Worm (Caenorhabditis elegans) whole organism, early embryonic: ENCODE results near the gene R09D1.12.

ENCODE experiments used
- B0310.2 ChIP-seq: sonication (generic microtip); optimal IDR thresholded peaks from 2 replicates; lab custom pipeline; 2016; ENCODE audit warnings: mild to moderate bottlenecking, missing genetic modification characterization, missing compliant biosample characterization
- F13C5.2 ChIP-seq: sonication (generic microtip); optimal IDR thresholded peaks from 2 replicates; lab custom pipeline; 2017; ENCODE audit warnings: mild to moderate bottlenecking, missing genetic modification characterization, inconsistent platforms, missing compliant biosample characterization
- ama-1 ChIP-seq: fragments of 150-350 bp; optimal IDR thresholded peaks from 2 replicates; lab custom pipeline; 2014
- ceh-36 ChIP-seq: sonication (generic microtip); optimal IDR thresholded peaks from 2 replicates; lab custom pipeline; 2016; ENCODE audit warnings: missing genetic modification characterization, inconsistent platforms, missing compliant biosample characterization
- ets-7 ChIP-seq: sonication (generic microtip); optimal IDR thresholded peaks from 2 replicates; lab custom pipeline; 2016; ENCODE audit warnings: missing genotype, missing genetic modification characterization, missing compliant biosample characterization
- flt-1 ChIP-seq: fragments of 200-800 bp; sonication (Bioruptor generic); IDR thresholded peaks from 2 replicates; pipeline ENCODE4 v1.3.6; 2022; ENCODE audit warnings: missing genetic modification characterization, missing compliant biosample characterization
- hmbx-1 ChIP-seq: sonication (generic microtip); optimal IDR thresholded peaks from 2 replicates; lab custom pipeline; 2016; ENCODE audit warnings: mild to moderate bottlenecking, missing genetic modification characterization, missing compliant biosample characterization
- hnd-1 ChIP-seq: sonication (generic microtip); optimal IDR thresholded peaks from 2 replicates; lab custom pipeline; 2016; ENCODE audit warnings: missing genetic modification characterization, missing compliant biosample characterization
- sea-1 ChIP-seq: fragments of 200-800 bp; sonication (Bioruptor generic); conservative IDR thresholded peaks from 2 replicates; pipeline ENCODE4 v1.3.6; 2022; ENCODE audit warnings: missing genetic modification characterization, missing compliant biosample characterization
- tbx-11 ChIP-seq: fragments of 200-800 bp; sonication (Bioruptor generic); IDR thresholded peaks from 2 replicates; pipeline ENCODE4 v1.3.6; 2022; ENCODE audit warnings: missing genetic modification characterization, missing compliant biosample characterization
- tbx-37 ChIP-seq: fragments of 200-800 bp; sonication (Bioruptor generic); conservative IDR thresholded peaks from 2 replicates; pipeline ENCODE4 v1.3.6; 2022; ENCODE audit warnings: missing genetic modification reagents, missing genetic modification characterization, missing compliant biosample characterization
- tra-4 ChIP-seq: sonication (generic microtip); optimal IDR thresholded peaks from 2 replicates; lab custom pipeline; 2017; ENCODE audit warnings: missing genetic modification characterization, missing compliant biosample characterization

- no peak for TF ChIP-seq sea-1
- no peak for TF ChIP-seq ama-1 (lab: Kevin White, UChicago)
- TF ChIP-seq flt-1 (GFP tag; lab: Robert Waterston, UW): no peak
- TF ChIP-seq ets-7 (tag; lab: Kevin White, UChicago): no peak
- no peak for TF ChIP-seq hmbx-1 (tag; lab: Kevin White, UChicago)
- no peak for TF ChIP-seq tra-4
- no peak for TF ChIP-seq tbx-11 (GFP tag; lab: Robert Waterston, UW)
- TF ChIP-seq F13C5.2 (tag; lab: Kevin White, UChicago): no peak
- no peak for TF ChIP-seq ceh-36
- no peak for TF ChIP-seq B0310.2
- no peak for TF ChIP-seq hnd-1 (tag; lab: Kevin White, UChicago)
- TF ChIP-seq tbx-37: no peak
Observed at ce11 chrII:9411497-9411896, 40.6 kb downstream of the R09D1.12 start, which contains the start of gene M176.9.
